Worm (Caenorhabditis elegans) whole organism, L4 larva: ENCODE results near the gene F57F5.3.

Experiments
- fkh-10 ChIP-seq: fragments of 150-350 bp; optimal IDR thresholded peaks from 2 replicates; lab custom pipeline; 2014; ENCODE audit warnings: missing biosample characterization, missing genetic modification reagents, missing genetic modification characterization
- lir-3 ChIP-seq: sonication (generic microtip); optimal IDR thresholded peaks from 2 replicates; lab custom pipeline; 2016; ENCODE audit warnings: mild to moderate bottlenecking, missing genetic modification characterization, missing compliant biosample characterization
- lsy-2 ChIP-seq, 2 experiments: fragments of 150-350 bp in 1 of 2; sonication (generic microtip) in 1 of 2; optimal IDR thresholded peaks; 2 replicates each; lab custom pipeline; 2014 to 2017; ENCODE audit warnings: missing biosample characterization in 2 of 2, missing genetic modification characterization in 2 of 2
- madf-9 ChIP-seq: fragments of 200-800 bp; sonication (Bioruptor generic); conservative IDR thresholded peaks from 2 replicates; pipeline ENCODE4 v1.3.6; 2022; ENCODE audit warnings: missing genetic modification reagents, missing genetic modification characterization, missing compliant biosample characterization
- pha-4 ChIP-seq, 2 experiments: fragments of 150-350 bp in 1 of 2; fragments of 200-800 bp in 1 of 2; sonication (Bioruptor generic) in 1 of 2; IDR thresholded peaks in 1 of 2; optimal IDR thresholded peaks in 1 of 2; 2 replicates each; pipeline versions ENCODE4 v1.3.6 to Lab custom; 2014 to 2022; ENCODE audit warnings: missing genetic modification characterization in 2 of 2, missing genetic modification reagents in 2 of 2, missing biosample characterization in 1 of 2, missing compliant biosample characterization in 1 of 2
- ztf-11 ChIP-seq: fragments of 150-350 bp; optimal IDR thresholded peaks from 2 replicates; lab custom pipeline; 2014; ENCODE audit warnings: missing biosample characterization, missing genetic modification characterization

DNA sequence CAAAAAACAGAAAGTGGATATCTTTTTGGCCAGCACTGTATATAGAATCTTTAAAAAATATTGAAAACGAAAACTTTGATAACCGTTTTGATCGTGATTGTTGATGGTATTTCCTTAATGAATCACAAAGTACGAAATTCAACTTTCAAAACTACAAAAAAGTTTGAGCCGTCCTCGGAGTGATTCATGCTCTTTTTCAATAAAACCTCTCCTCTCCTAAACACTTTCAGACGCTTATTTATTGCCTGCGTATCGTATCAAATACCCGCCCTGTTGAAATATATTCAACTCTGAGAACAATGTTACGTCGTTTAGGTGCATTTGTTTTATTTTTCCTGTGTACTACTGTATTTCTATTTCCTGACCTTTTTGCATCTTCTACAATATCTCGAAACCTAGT, 14.5 kb upstream of the F57F5.3 start:
- no peak for TF ChIP-seq ztf-11 (tag; lab: Kevin White, UChicago)
- no peak for TF ChIP-seq madf-9
- no peak for TF ChIP-seq fkh-10 (GFP tag; lab: Kevin White, UChicago)
- no peak for TF ChIP-seq pha-4 (GFP tag; IDR thresholded peaks at IDR 0.05; lab: Robert Waterston, UW)
- TF ChIP-seq pha-4 (tag; optimal IDR thresholded peaks at IDR 0.05; lab: Kevin White, UChicago): no peak
- TF ChIP-seq lsy-2 (tag; optimal IDR thresholded peaks at IDR 0.05; lab: Kevin White, UChicago): no peak
- no peak for TF ChIP-seq lir-3
